Worm (Caenorhabditis elegans) whole organism, L3 larva: ENCODE results near the gene endu-2.

Experiments
- R02D3.7 ChIP-seq: fragments of 150-350 bp; optimal IDR thresholded peaks from 2 replicates; lab custom pipeline; 2014; ENCODE audit warnings: missing biosample characterization, missing genetic modification characterization
- aly-2 ChIP-seq: fragments of 150-350 bp; optimal IDR thresholded peaks from 2 replicates; lab custom pipeline; 2014; ENCODE audit warnings: missing biosample characterization, missing genetic modification characterization
- ama-1 ChIP-seq: fragments of 150-350 bp; optimal IDR thresholded peaks from 2 replicates; lab custom pipeline; 2018
- ceh-16 ChIP-seq: sonication (generic microtip); optimal IDR thresholded peaks from 2 replicates; lab custom pipeline; 2017; ENCODE audit warnings: missing biosample characterization, missing genetic modification characterization
- ceh-28 ChIP-seq: fragments of 150-350 bp; optimal IDR thresholded peaks from 2 replicates; lab custom pipeline; 2014; ENCODE audit warnings: missing biosample characterization, missing genetic modification reagents, missing genetic modification characterization
- ceh-82 ChIP-seq: fragments of 150-350 bp; optimal IDR thresholded peaks from 2 replicates; lab custom pipeline; 2014; ENCODE audit warnings: missing biosample characterization, missing genetic modification characterization
- ceh-9 ChIP-seq: sonication (generic microtip); optimal IDR thresholded peaks from 2 replicates; lab custom pipeline; 2018; ENCODE audit warnings: missing biosample characterization, missing genetic modification characterization
- daf-12 ChIP-seq: fragments of 150-350 bp; optimal IDR thresholded peaks from 2 replicates; lab custom pipeline; 2014; ENCODE audit warnings: missing biosample characterization, missing genetic modification reagents, missing genetic modification characterization
- egl-27 ChIP-seq: sonication (generic microtip); optimal IDR thresholded peaks from 4 replicates; lab custom pipeline; 2017; ENCODE audit warnings: missing biosample characterization, missing genetic modification reagents, missing genetic modification characterization
- egl-5 ChIP-seq: fragments of 150-350 bp; optimal IDR thresholded peaks from 2 replicates; lab custom pipeline; 2017; ENCODE audit warnings: missing biosample characterization, missing genetic modification reagents, missing genetic modification characterization, inconsistent platforms
- elt-1 ChIP-seq: fragments of 150-350 bp; optimal IDR thresholded peaks from 2 replicates; lab custom pipeline; 2014; ENCODE audit warnings: missing biosample characterization, missing genetic modification characterization
- elt-2 ChIP-seq: sonication (generic microtip); optimal IDR thresholded peaks from 2 replicates; lab custom pipeline; 2016; ENCODE audit warnings: missing genetic modification reagents, mild to moderate bottlenecking, missing genetic modification characterization, missing compliant biosample characterization
- fkh-10 ChIP-seq: sonication (generic microtip); optimal IDR thresholded peaks from 2 replicates; lab custom pipeline; 2017; ENCODE audit warnings: missing biosample characterization, missing genetic modification reagents, missing genetic modification characterization
- fkh-2 ChIP-seq: fragments of 150-350 bp; optimal IDR thresholded peaks from 2 replicates; lab custom pipeline; 2014; ENCODE audit warnings: missing biosample characterization, missing genetic modification reagents, missing genetic modification characterization
- fos-1 ChIP-seq: fragments of 150-350 bp; optimal IDR thresholded peaks from 2 replicates; lab custom pipeline; 2014; ENCODE audit warnings: missing biosample characterization, missing genetic modification characterization
- hmg-11 ChIP-seq: sonication (generic microtip); optimal IDR thresholded peaks from 2 replicates; lab custom pipeline; 2016; ENCODE audit warnings: missing genetic modification characterization, missing compliant biosample characterization
- lin-15B ChIP-seq: fragments of 150-350 bp; optimal IDR thresholded peaks from 2 replicates; lab custom pipeline; 2014; ENCODE audit warnings: missing biosample characterization, missing genetic modification characterization
- lin-39 ChIP-seq: fragments of 150-350 bp; optimal IDR thresholded peaks from 2 replicates; lab custom pipeline; 2018; ENCODE audit warnings: missing biosample characterization, missing genetic modification reagents, missing genetic modification characterization
- lsy-12 ChIP-seq: sonication (generic microtip); optimal IDR thresholded peaks from 2 replicates; lab custom pipeline; 2016; ENCODE audit warnings: mild to moderate bottlenecking, missing genetic modification characterization, missing compliant biosample characterization
- mdl-1 ChIP-seq: fragments of 150-350 bp; optimal IDR thresholded peaks from 2 replicates; lab custom pipeline; 2014; ENCODE audit warnings: missing biosample characterization, missing genetic modification characterization
- mml-1 ChIP-seq: fragments of 150-350 bp; sonication (generic microtip); optimal IDR thresholded peaks from 3 replicates; lab custom pipeline; 2014; ENCODE audit warnings: missing biosample characterization, missing genetic modification characterization
- nhr-12 ChIP-seq: fragments of 150-350 bp; optimal IDR thresholded peaks from 2 replicates; lab custom pipeline; 2014; ENCODE audit warnings: missing biosample characterization, missing genetic modification characterization
- nhr-23 ChIP-seq: fragments of 150-350 bp; optimal IDR thresholded peaks from 2 replicates; lab custom pipeline; 2014; ENCODE audit warnings: missing biosample characterization, missing genetic modification reagents, missing genetic modification characterization
- nhr-237 ChIP-seq: fragments of 150-350 bp; optimal IDR thresholded peaks from 2 replicates; lab custom pipeline; 2014; ENCODE audit warnings: missing biosample characterization, missing genetic modification characterization
- nhr-25 ChIP-seq: sonication (generic microtip); optimal IDR thresholded peaks from 2 replicates; lab custom pipeline; 2017; ENCODE audit warnings: missing biosample characterization, missing genetic modification characterization
- nhr-28 ChIP-seq: fragments of 150-350 bp; optimal IDR thresholded peaks from 2 replicates; lab custom pipeline; 2014; ENCODE audit warnings: missing biosample characterization, missing genetic modification characterization
- nhr-67 ChIP-seq: fragments of 150-350 bp; optimal IDR thresholded peaks from 2 replicates; lab custom pipeline; 2014; ENCODE audit warnings: missing biosample characterization, missing genetic modification characterization
- pha-4 ChIP-seq: fragments of 150-350 bp; optimal IDR thresholded peaks from 2 replicates; lab custom pipeline; 2014; ENCODE audit warnings: missing biosample characterization, missing genetic modification reagents, missing genetic modification characterization
- pqm-1 ChIP-seq: fragments of 150-350 bp; optimal IDR thresholded peaks from 2 replicates; lab custom pipeline; 2017; ENCODE audit warnings: missing biosample characterization, missing genetic modification characterization, inconsistent platforms
- tbx-2 ChIP-seq: sonication (generic microtip); optimal IDR thresholded peaks from 2 replicates; lab custom pipeline; 2016; ENCODE audit warnings: mild to moderate bottlenecking, missing genetic modification characterization, missing compliant biosample characterization
- unc-39 ChIP-seq: sonication (generic microtip); optimal IDR thresholded peaks from 4 replicates; lab custom pipeline; 2017; ENCODE audit warnings: missing biosample characterization, missing genetic modification characterization
- zag-1 ChIP-seq: fragments of 150-350 bp; optimal IDR thresholded peaks from 2 replicates; lab custom pipeline; 2014; ENCODE audit warnings: missing biosample characterization, missing genetic modification characterization
- ztf-4 ChIP-seq: fragments of 150-350 bp; optimal IDR thresholded peaks from 2 replicates; lab custom pipeline; 2014; ENCODE audit warnings: missing biosample characterization, missing genetic modification characterization

Gene endu-2

ce11 chrX:8241906-8242305 lies at the start of gene endu-2:
endu-2 (plus strand) TSS chrX:8242301.
- TF ChIP-seq pqm-1 (tag; lab: Kevin White, UChicago) (peak; percentile 78), R02D3.7 (tag; lab: Kevin White, UChicago) (no peak), pha-4 (tag; lab: Kevin White, UChicago) (peak; percentile 3), elt-2 (peak; percentile 90), mml-1 (tag; lab: Kevin White, UChicago) (no peak)

- TF ChIP-seq elt-2 (peak; percentile 56), fkh-2 (tag; lab: Kevin White, UChicago) (no peak), ceh-82 (no peak), nhr-237 (tag; lab: Kevin White, UChicago) (no peak), egl-27 (tag; lab: Kevin White, UChicago) (no peak), daf-12 (no peak), ama-1 (lab: Kevin White, UChicago) (peak; percentile 2), elt-1 (tag; lab: Kevin White, UChicago) (no peak), egl-5 (peak; percentile 18), pha-4 (tag; lab: Kevin White, UChicago) (peak; percentile 4), lin-15B (tag; lab: Kevin White, UChicago) (no peak), ceh-28 (tag; lab: Kevin White, UChicago) (peak; percentile 16), tbx-2 (tag; lab: Kevin White, UChicago) (no peak), nhr-25 (tag; lab: Kevin White, UChicago) (no peak)
These were observed 48.9 kb upstream of the endu-2 start for ce11 chrX:8193213-8193612.

- TF ChIP-seq lin-39 (tag; lab: Kevin White, UChicago) (no peak), nhr-25 (tag; lab: Kevin White, UChicago) (peak; percentile 81), nhr-23 (tag; lab: Kevin White, UChicago) (peak; percentile 65), zag-1 (tag; lab: Kevin White, UChicago) (no peak), nhr-67 (tag; lab: Kevin White, UChicago) (no peak)
These were observed 41.9 kb upstream of the endu-2 start for ce11 chrX:8200206-8200605.

- peak; percentile 13 for TF ChIP-seq hmg-11 (tag; lab: Kevin White, UChicago)
- peak; percentile 14 for TF ChIP-seq nhr-23 (tag; lab: Kevin White, UChicago)
- TF ChIP-seq nhr-28 (tag; lab: Kevin White, UChicago), result no peak
- no peak for TF ChIP-seq ztf-4 (tag; lab: Kevin White, UChicago)
- no peak for TF ChIP-seq R02D3.7 (tag; lab: Kevin White, UChicago)
- TF ChIP-seq nhr-25 (tag; lab: Kevin White, UChicago), result peak; percentile 70
- TF ChIP-seq pqm-1 (tag; lab: Kevin White, UChicago), result no peak
- no peak for TF ChIP-seq fos-1 (tag; lab: Kevin White, UChicago)
- no peak for TF ChIP-seq lin-15B (tag; lab: Kevin White, UChicago)
These were observed 40.9 kb upstream of the endu-2 start for ce11 chrX:8201210-8201609.

ce11 chrX:8203684-8204083 lies 38.4 kb upstream of the endu-2 start, which contains the start of gene C17H11.6:
C17H11.6 (minus strand) TSS chrX:8203784.
- TF ChIP-seq lsy-12 (tag; lab: Kevin White, UChicago) (no peak), aly-2 (no peak), nhr-28 (tag; lab: Kevin White, UChicago) (no peak), zag-1 (tag; lab: Kevin White, UChicago) (no peak)
- TF ChIP-seq, all 47 proteins: peak for 0

- TF ChIP-seq ceh-9, result no peak
- TF ChIP-seq elt-1 (tag; lab: Kevin White, UChicago), result no peak
- no peak for TF ChIP-seq mml-1 (tag; lab: Kevin White, UChicago)
- no peak for TF ChIP-seq hmg-11 (tag; lab: Kevin White, UChicago)
- no peak for TF ChIP-seq ceh-28 (tag; lab: Kevin White, UChicago)
- TF ChIP-seq egl-27 (tag; lab: Kevin White, UChicago), result no peak
- TF ChIP-seq ceh-82, result no peak
- TF ChIP-seq mdl-1 (tag; lab: Kevin White, UChicago), result no peak
- no peak for TF ChIP-seq unc-39 (tag; lab: Kevin White, UChicago)
- TF ChIP-seq fkh-2 (tag; lab: Kevin White, UChicago), result no peak
- no peak for TF ChIP-seq aly-2
- TF ChIP-seq nhr-12 (tag; lab: Kevin White, UChicago), result no peak
- TF ChIP-seq pqm-1 (tag; lab: Kevin White, UChicago), result no peak
- TF ChIP-seq fkh-10 (GFP tag; lab: Kevin White, UChicago), result no peak
- no peak for TF ChIP-seq lin-15B (tag; lab: Kevin White, UChicago)
- no peak for TF ChIP-seq ceh-16 (tag; lab: Kevin White, UChicago)
These were observed 37.6 kb upstream of the endu-2 start for ce11 chrX:8204475-8204874.
